Fruit fly (Drosophila melanogaster) whole organism, prepupa: ENCODE data around the gene CG5280.
A peak's percentile ranks its signal among the peaks of the same experiment; 100 is the strongest.

Source experiments
- CG15336 ChIP-seq: fragments of 200-800 bp; sonication (Bioruptor generic); IDR thresholded peaks from 2 replicates; pipeline ENCODE4 v1.3.6; 2022; ENCODE audit warnings: missing biosample characterization, missing genetic modification characterization
- CG16779 ChIP-seq: fragments of 200-800 bp; sonication (Bioruptor generic); optimal IDR thresholded peaks from 3 replicates; lab custom pipeline; 2017; ENCODE audit warnings: missing biosample characterization, mild to moderate bottlenecking, missing genetic modification characterization
- CG6808 ChIP-seq: fragments of 200-800 bp; sonication (Bioruptor generic); optimal IDR thresholded peaks from 3 replicates; lab custom pipeline; 2017; ENCODE audit warnings: missing biosample characterization, missing genetic modification characterization, mild to moderate bottlenecking, moderate library complexity, missing genetic modification reagents
- CG6854 ChIP-seq: fragments of 200-800 bp; sonication (Bioruptor generic); optimal IDR thresholded peaks from 2 replicates; lab custom pipeline; 2017; ENCODE audit warnings: missing biosample characterization, mild to moderate bottlenecking, missing genetic modification characterization
- Eip93F ChIP-seq: fragments of 200-800 bp; sonication (Bioruptor generic); optimal IDR thresholded peaks from 2 replicates; lab custom pipeline; 2016; ENCODE audit warnings: missing biosample characterization, mild to moderate bottlenecking, missing genetic modification characterization
- Gug ChIP-seq: fragments of 200-800 bp; sonication (Bioruptor generic); IDR thresholded peaks from 2 replicates; pipeline ENCODE4 v1.3.6; 2022; ENCODE audit warnings: missing biosample characterization, missing genetic modification characterization
- OdsH ChIP-seq: fragments of 200-800 bp; sonication (Bioruptor generic); optimal IDR thresholded peaks from 3 replicates; lab custom pipeline; 2016; ENCODE audit warnings: missing biosample characterization, missing genetic modification characterization
- Sox102F ChIP-seq: fragments of 200-800 bp; sonication (Bioruptor generic); optimal IDR thresholded peaks from 2 replicates; lab custom pipeline; 2016; ENCODE audit warnings: missing biosample characterization, mild to moderate bottlenecking, missing genetic modification characterization
- fkh ChIP-seq: fragments of 200-800 bp; sonication (Bioruptor generic); optimal IDR thresholded peaks from 3 replicates; lab custom pipeline; 2017; ENCODE audit warnings: missing biosample characterization, mild to moderate bottlenecking, missing genetic modification characterization, moderate library complexity
- salr ChIP-seq, 2 experiments: fragments of 200-800 bp; sonication (Bioruptor generic); optimal IDR thresholded peaks; 3 replicates each; lab custom pipeline; 2016 to 2018; ENCODE audit warnings: missing biosample characterization in 2 of 2, missing genetic modification characterization in 2 of 2, mild to moderate bottlenecking in 1 of 2

DNA sequence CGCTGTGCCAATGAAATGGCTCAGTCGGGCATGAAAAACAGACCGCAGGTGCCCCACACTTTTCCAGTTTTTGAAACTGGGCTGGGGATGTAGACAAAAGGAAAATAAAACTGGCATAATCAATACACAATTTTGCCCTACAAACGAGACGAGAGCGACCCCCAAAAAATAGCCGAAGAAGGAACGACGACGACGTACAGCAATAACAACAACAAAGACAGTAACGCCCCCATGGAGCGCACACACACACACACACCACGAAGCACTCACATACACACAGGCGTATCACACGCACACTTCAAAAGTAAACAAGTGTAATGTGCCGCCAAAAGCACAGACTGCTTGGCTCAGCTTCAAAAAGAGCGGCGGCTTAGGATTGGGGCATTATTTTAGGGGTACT, 38.5 kb downstream of the CG5280 start:
- TF ChIP-seq Sox102F (GFP tag; lab: Kevin White, UChicago) = no peak
- no peak for TF ChIP-seq OdsH (GFP tag; lab: Kevin White, UChicago)
- no peak for TF ChIP-seq CG6808
- TF ChIP-seq Gug (GFP tag; lab: Robert Waterston, UW) = no peak
- TF ChIP-seq fkh (GFP tag; lab: Kevin White, UChicago) = peak; percentile 50
- TF ChIP-seq Eip93F (GFP tag; lab: Kevin White, UChicago) = no peak
- TF ChIP-seq salr (GFP tag; optimal IDR thresholded peaks at IDR 0.05; lab: Kevin White, UChicago) = no peak
- no peak for TF ChIP-seq CG16779
- no peak for TF ChIP-seq CG15336 (GFP tag; lab: Robert Waterston, UW)
- no peak for TF ChIP-seq CG6854 (GFP tag; lab: Kevin White, UChicago)
